Worm (Caenorhabditis elegans) whole organism, L1 larva: ENCODE data around the gene mpst-2.
A peak's percentile ranks its signal among the peaks of the same experiment; 100 is the strongest.
"Not testable (repeated sequence)": the region's sequence is repeated elsewhere in the genome, so short reads cannot be mapped to it uniquely, and the experiment has no call there.

ENCODE experiments used
- C04F5.9 ChIP-seq: sonication (generic microtip); optimal IDR thresholded peaks from 2 replicates; lab custom pipeline; 2016; ENCODE audit warnings: missing genetic modification characterization, missing compliant biosample characterization
- C34B4.2 ChIP-seq: sonication (generic microtip); optimal IDR thresholded peaks from 2 replicates; lab custom pipeline; 2017; ENCODE audit warnings: mild to moderate bottlenecking, missing genetic modification characterization, missing compliant biosample characterization
- aha-1 ChIP-seq: fragments of 150-350 bp; optimal IDR thresholded peaks from 2 replicates; lab custom pipeline; 2014; ENCODE audit warnings: missing biosample characterization, missing genetic modification characterization
- aly-2 ChIP-seq: fragments of 150-350 bp; optimal IDR thresholded peaks from 2 replicates; lab custom pipeline; 2014; ENCODE audit warnings: missing biosample characterization, missing genetic modification characterization
- ama-1 ChIP-seq: fragments of 150-350 bp; optimal IDR thresholded peaks from 2 replicates; lab custom pipeline; 2014
- blmp-1 ChIP-seq: fragments of 150-350 bp; optimal IDR thresholded peaks from 2 replicates; lab custom pipeline; 2014; ENCODE audit warnings: missing biosample characterization, missing genetic modification characterization
- ceh-8 ChIP-seq: fragments of 200-800 bp; sonication (Bioruptor generic); optimal IDR thresholded peaks from 2 replicates; lab custom pipeline; 2018; ENCODE audit warnings: mild to moderate bottlenecking, missing genetic modification characterization, moderate library complexity, missing compliant biosample characterization
- ceh-82 ChIP-seq, 3 experiments: fragments of 150-350 bp in 1 of 3; sonication (generic microtip) in 2 of 3; optimal IDR thresholded peaks; 2 replicates each; lab custom pipeline; 2014 to 2017; ENCODE audit warnings: missing biosample characterization in 3 of 3, missing genetic modification characterization in 3 of 3
- ceh-90 ChIP-seq: sonication (generic microtip); optimal IDR thresholded peaks from 2 replicates; lab custom pipeline; 2016; ENCODE audit warnings: missing genetic modification characterization, missing compliant biosample characterization
- dpl-1 ChIP-seq, 3 experiments: fragments of 150-350 bp in 2 of 3; sonication (generic microtip) in 1 of 3; optimal IDR thresholded peaks; 2 replicates each; lab custom pipeline; 2014 to 2017; ENCODE audit warnings: missing biosample characterization in 3 of 3, missing genetic modification characterization in 3 of 3, missing genetic modification reagents in 3 of 3
- efl-1 ChIP-seq, 4 experiments: fragments of 150-350 bp; optimal IDR thresholded peaks in 3 of 4; peaks in 1 of 4; 1 replicate in 1 of 4; 2 replicates in 3 of 4; lab custom pipeline; 2014; ENCODE audit warnings: missing biosample characterization in 2 of 4, missing genetic modification characterization in 2 of 4, missing genetic modification reagents in 2 of 4
- efl-3 ChIP-seq: fragments of 200-800 bp; sonication (Bioruptor generic); optimal IDR thresholded peaks from 2 replicates; lab custom pipeline; 2018; ENCODE audit warnings: mild to moderate bottlenecking, missing genetic modification characterization, missing compliant biosample characterization
- egl-27 ChIP-seq, 2 experiments: fragments of 150-350 bp in 1 of 2; sonication (generic microtip); optimal IDR thresholded peaks; 3 replicates each; lab custom pipeline; 2017 to 2018; ENCODE audit warnings: missing biosample characterization in 2 of 2, missing genetic modification characterization in 2 of 2, missing genetic modification reagents in 2 of 2
- elt-3 ChIP-seq, 6 experiments: fragments of 150-350 bp in 1 of 6; sonication (generic microtip); optimal IDR thresholded peaks; 2 replicates each; lab custom pipeline; 2017 to 2018; ENCODE audit warnings: missing biosample characterization in 6 of 6, missing genetic modification characterization in 6 of 6, inconsistent platforms in 1 of 6
- fkh-10 ChIP-seq: sonication (generic microtip); optimal IDR thresholded peaks from 2 replicates; lab custom pipeline; 2017; ENCODE audit warnings: missing biosample characterization, missing genetic modification reagents, missing genetic modification characterization
- fkh-4 ChIP-seq: sonication (generic microtip); optimal IDR thresholded peaks from 2 replicates; lab custom pipeline; 2016; ENCODE audit warnings: missing compliant biosample characterization, missing genetic modification characterization, borderline replicate concordance
- fos-1 ChIP-seq: fragments of 150-350 bp; optimal IDR thresholded peaks from 2 replicates; lab custom pipeline; 2014; ENCODE audit warnings: missing biosample characterization, missing genetic modification characterization
- grh-1 ChIP-seq: fragments of 200-800 bp; sonication (Bioruptor generic); IDR thresholded peaks from 2 replicates; pipeline ENCODE4 v1.3.6; 2022; ENCODE audit warnings: missing genetic modification reagents, missing genetic modification characterization, missing compliant biosample characterization
- hlh-17 ChIP-seq: fragments of 200-800 bp; sonication (Bioruptor generic); optimal IDR thresholded peaks from 2 replicates; lab custom pipeline; 2018; ENCODE audit warnings: missing genetic modification characterization, mild to moderate bottlenecking, missing compliant biosample characterization, moderate library complexity, borderline replicate concordance
- hlh-4 ChIP-seq: sonication (generic microtip); optimal IDR thresholded peaks from 2 replicates; lab custom pipeline; 2016; ENCODE audit warnings: mild to moderate bottlenecking, missing genetic modification characterization, missing compliant biosample characterization
- lin-14 ChIP-seq: fragments of 200-800 bp; sonication (Bioruptor generic); optimal IDR thresholded peaks from 2 replicates; lab custom pipeline; 2018; ENCODE audit warnings: mild to moderate bottlenecking, missing genetic modification characterization, moderate library complexity, missing compliant biosample characterization
- lir-3 ChIP-seq: sonication (generic microtip); optimal IDR thresholded peaks from 2 replicates; lab custom pipeline; 2016; ENCODE audit warnings: mild to moderate bottlenecking, missing genetic modification characterization, moderate library complexity, missing compliant biosample characterization; ENCODE audit not compliant: poor library complexity
- lsy-2 ChIP-seq, 2 experiments: fragments of 150-350 bp; optimal IDR thresholded peaks; 2 replicates each; lab custom pipeline; 2014; ENCODE audit warnings: missing biosample characterization in 2 of 2, missing genetic modification characterization in 2 of 2
- mdl-1 ChIP-seq, 2 experiments: fragments of 150-350 bp; optimal IDR thresholded peaks; 2 replicates each; lab custom pipeline; 2014 to 2017; ENCODE audit warnings: missing biosample characterization in 2 of 2, missing genetic modification characterization in 2 of 2, inconsistent platforms in 1 of 2
- mef-2 ChIP-seq: fragments of 150-350 bp; optimal IDR thresholded peaks from 2 replicates; lab custom pipeline; 2014; ENCODE audit warnings: missing biosample characterization, missing genetic modification characterization
- mep-1 ChIP-seq: fragments of 150-350 bp; optimal IDR thresholded peaks from 2 replicates; lab custom pipeline; 2014; ENCODE audit warnings: missing biosample characterization, missing genetic modification characterization
- nhr-19 ChIP-seq: fragments of 200-800 bp; sonication (Bioruptor generic); conservative IDR thresholded peaks from 2 replicates; pipeline ENCODE4 v1.3.6; 2022; ENCODE audit warnings: missing genetic modification characterization, missing compliant biosample characterization
- nhr-20 ChIP-seq: sonication (generic microtip); optimal IDR thresholded peaks from 2 replicates; lab custom pipeline; 2016; ENCODE audit warnings: mild to moderate bottlenecking, missing genetic modification characterization, missing compliant biosample characterization
- nhr-47 ChIP-seq: sonication (generic microtip); optimal IDR thresholded peaks from 2 replicates; lab custom pipeline; 2016; ENCODE audit warnings: mild to moderate bottlenecking, missing genetic modification characterization, moderate library complexity, missing compliant biosample characterization
- nhr-71 ChIP-seq: sonication (generic microtip); optimal IDR thresholded peaks from 2 replicates; lab custom pipeline; 2016; ENCODE audit warnings: mild to moderate bottlenecking, missing genetic modification characterization, moderate library complexity, missing compliant biosample characterization
- nhr-77 ChIP-seq: fragments of 150-350 bp; optimal IDR thresholded peaks from 2 replicates; lab custom pipeline; 2014; ENCODE audit warnings: missing biosample characterization, missing genetic modification characterization
- nhr-84 ChIP-seq: sonication (generic microtip); optimal IDR thresholded peaks from 2 replicates; lab custom pipeline; 2017; ENCODE audit warnings: missing biosample characterization, missing genetic modification characterization
- nhr-85 ChIP-seq: sonication (generic microtip); peaks from one replicate; lab custom pipeline; 2016; ENCODE audit warnings: missing genetic modification characterization, inconsistent platforms, missing compliant biosample characterization
- nhr-90 ChIP-seq: sonication (generic microtip); optimal IDR thresholded peaks from 2 replicates; lab custom pipeline; 2016; ENCODE audit warnings: mild to moderate bottlenecking, missing genetic modification characterization, missing compliant biosample characterization; ENCODE audit not compliant: poor library complexity
- pax-3 ChIP-seq: fragments of 200-800 bp; sonication (Bioruptor generic); optimal IDR thresholded peaks from 2 replicates; lab custom pipeline; 2018; ENCODE audit warnings: mild to moderate bottlenecking, missing genetic modification characterization, moderate library complexity, missing compliant biosample characterization
- snpc-4 ChIP-seq: fragments of 150-350 bp; optimal IDR thresholded peaks from 2 replicates; lab custom pipeline; 2014; ENCODE audit warnings: missing biosample characterization, missing genetic modification characterization
- snu-23 ChIP-seq: sonication (generic microtip); optimal IDR thresholded peaks from 2 replicates; lab custom pipeline; 2016; ENCODE audit warnings: missing genetic modification characterization, missing compliant biosample characterization
- sox-4 ChIP-seq: sonication (generic microtip); optimal IDR thresholded peaks from 2 replicates; lab custom pipeline; 2016; ENCODE audit warnings: missing genetic modification characterization, missing compliant biosample characterization
- sup-37 ChIP-seq: fragments of 200-800 bp; sonication (Bioruptor generic); optimal IDR thresholded peaks from 2 replicates; lab custom pipeline; 2018; ENCODE audit warnings: mild to moderate bottlenecking, missing genetic modification characterization, missing compliant biosample characterization
- unc-130 ChIP-seq: fragments of 150-350 bp; optimal IDR thresholded peaks from 2 replicates; lab custom pipeline; 2017; ENCODE audit warnings: missing biosample characterization, missing genetic modification characterization, inconsistent platforms
- unc-30 ChIP-seq: sonication (generic microtip); optimal IDR thresholded peaks from 2 replicates; lab custom pipeline; 2017; ENCODE audit warnings: missing biosample characterization, missing genetic modification characterization
- zag-1 ChIP-seq: fragments of 150-350 bp; optimal IDR thresholded peaks from 2 replicates; lab custom pipeline; 2014; ENCODE audit warnings: missing biosample characterization, missing genetic modification characterization
- ztf-4 ChIP-seq: fragments of 150-350 bp; optimal IDR thresholded peaks from 2 replicates; lab custom pipeline; 2014; ENCODE audit warnings: missing biosample characterization, missing genetic modification characterization

Gene mpst-2

DNA sequence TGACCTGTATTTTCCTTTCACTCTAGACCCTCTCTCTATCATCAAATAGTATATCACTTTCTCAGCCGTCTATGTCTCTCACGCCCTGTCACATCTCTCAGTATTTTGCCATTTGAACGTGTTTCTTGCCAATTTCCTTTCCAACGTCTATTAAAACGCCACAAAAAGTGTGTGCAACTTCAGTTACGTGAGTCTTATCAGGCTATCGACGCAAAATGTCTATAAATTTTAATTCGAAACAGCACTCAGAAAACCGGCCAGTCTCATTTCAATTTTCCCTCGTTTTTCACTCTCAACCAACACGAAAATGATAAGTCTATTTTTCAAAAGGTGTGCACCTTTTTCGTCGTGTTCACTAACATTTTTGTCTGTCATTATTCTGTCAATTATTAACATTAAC lies 2.3 kb upstream of the mpst-2 start, which contains the start of gene mpst-3 (continued):
- TF ChIP-seq fkh-10 (GFP tag; lab: Kevin White, UChicago) = no peak
- no peak for TF ChIP-seq egl-27 (tag; optimal IDR thresholded peaks at IDR 0.05; lab: Kevin White, UChicago)
- TF ChIP-seq efl-1 (optimal IDR thresholded peaks at IDR 0.05; lab: Kevin White, UChicago) = no peak
- TF ChIP-seq efl-1 (GFP tag; optimal IDR thresholded peaks at IDR 0.05 in 1 of 2; lab: Kevin White, UChicago) = peak in 1 of 2 experiments; percentile 89
- TF ChIP-seq nhr-90 (tag; lab: Kevin White, UChicago) = peak; percentile 1
- TF ChIP-seq nhr-20 (tag; lab: Kevin White, UChicago) = no peak
- TF ChIP-seq ama-1 = no peak

DNA sequence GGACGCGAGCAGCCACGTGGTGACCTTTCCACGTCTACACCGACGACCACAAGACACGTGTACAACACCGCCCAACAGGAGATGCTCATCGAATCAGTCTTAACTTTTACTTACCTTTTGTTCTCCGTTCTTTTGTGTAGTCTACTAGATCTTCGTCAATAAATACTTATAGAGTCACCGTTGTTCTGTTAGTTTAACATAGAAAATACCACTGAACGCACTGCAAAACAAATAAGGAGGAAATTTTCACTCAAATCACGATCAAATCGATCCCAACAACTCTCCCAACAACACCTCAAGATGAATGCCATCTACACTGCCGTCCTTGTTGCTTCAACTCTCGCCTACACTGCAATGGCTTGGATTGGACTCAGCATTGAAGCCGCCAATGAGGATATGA lies 2.5 kb downstream of the mpst-2 start, which contains the start of gene nspa-2:
Gene nspa-2, plus strand, starts transcription at position 301 of the 400 bp plus-strand sequence.
- not testable (repeated sequence) for TF ChIP-seq hlh-17; ama-1; lsy-2 (tag; optimal IDR thresholded peaks at IDR 0.05; lab: Kevin White, UChicago)

- no peak for TF ChIP-seq unc-30 (tag; lab: Kevin White, UChicago)
- TF ChIP-seq snpc-4 (tag; lab: Kevin White, UChicago) = no peak
- no peak for TF ChIP-seq C04F5.9 (tag; lab: Kevin White, UChicago)
- TF ChIP-seq zag-1 = no peak
- peak; percentile 3 for TF ChIP-seq nhr-85 (tag; lab: Kevin White, UChicago)
- no peak for TF ChIP-seq efl-1 (optimal IDR thresholded peaks at IDR 0.05; lab: Kevin White, UChicago)
- peak in 1 of 2 experiments; percentile 73 for TF ChIP-seq efl-1 (GFP tag; optimal IDR thresholded peaks at IDR 0.05 in 1 of 2; lab: Kevin White, UChicago)
- no peak for TF ChIP-seq nhr-84 (tag; lab: Kevin White, UChicago)
- TF ChIP-seq aha-1 (tag; lab: Kevin White, UChicago) = no peak
- TF ChIP-seq ceh-8 (GFP tag; lab: Kevin White, UChicago) = no peak
- TF ChIP-seq mep-1 = no peak
- no peak for TF ChIP-seq lir-3 (tag; lab: Kevin White, UChicago)
- TF ChIP-seq lin-14 (GFP tag; lab: Kevin White, UChicago) = peak; percentile 8
- TF ChIP-seq nhr-47 (tag; lab: Kevin White, UChicago) = no peak
- peak; percentile 95 for TF ChIP-seq blmp-1
- TF ChIP-seq C34B4.2 = no peak
- no peak for TF ChIP-seq sup-37 (GFP tag; lab: Kevin White, UChicago)
- TF ChIP-seq fos-1 = no peak
- TF ChIP-seq, all 84 proteins: peak for 4
These were observed 15.9 kb downstream of the mpst-2 start for ce11 chrV:14877242-14877819.

ce11 chrV:14876724-14877123 lies 16.5 kb downstream of the mpst-2 start, which contains the start of gene ZC412.10:
TSS of gene ZC412.10 (minus strand) at chrV:14876824.
- not testable (repeated sequence) for TF ChIP-seq mef-2 (tag; lab: Kevin White, UChicago); snu-23; lsy-2 (tag; optimal IDR thresholded peaks at IDR 0.05; lab: Kevin White, UChicago)

- TF ChIP-seq aly-2 (tag; lab: Kevin White, UChicago) (no peak), fkh-4 (no peak), sox-4 (tag; lab: Kevin White, UChicago) (no peak), nhr-71 (tag; lab: Kevin White, UChicago) (peak; percentile 61), lsy-2 (tag; optimal IDR thresholded peaks at IDR 0.05; lab: Kevin White, UChicago) (peak; percentile 0 to 40), mdl-1 (tag; optimal IDR thresholded peaks at IDR 0.05; lab: Kevin White, UChicago) (peak in 1 of 2 experiments; percentile 25), ceh-8 (GFP tag; lab: Kevin White, UChicago) (no peak), nhr-19 (GFP tag; lab: Robert Waterston, UW) (peak; percentile 55), pax-3 (tag; lab: Kevin White, UChicago) (no peak), unc-130 (peak; percentile 8), hlh-4 (no peak), mep-1 (peak; percentile 62), elt-3 (tag; optimal IDR thresholded peaks at IDR 0.05; lab: Kevin White, UChicago) (no peak), grh-1 (GFP tag; lab: Robert Waterston, UW) (peak; percentile 48; the same call in 1 of the 2 replicates), snu-23 (peak; percentile 69), efl-3 (GFP tag; lab: Kevin White, UChicago) (no peak), dpl-1 (GFP tag; optimal IDR thresholded peaks at IDR 0.05; lab: Kevin White, UChicago) (peak in 2 of 3 experiments; percentile 11 to 32), nhr-47 (tag; lab: Kevin White, UChicago) (peak; percentile 61), ceh-90 (no peak), ceh-82 (tag; optimal IDR thresholded peaks at IDR 0.05; lab: Kevin White, UChicago) (peak in 2 of 3 experiments; percentile 12 to 28), ztf-4 (tag; lab: Kevin White, UChicago) (no peak), nhr-77 (tag; lab: Kevin White, UChicago) (peak; percentile 46), sup-37 (GFP tag; lab: Kevin White, UChicago) (no peak)
These were observed 17.0 kb downstream of the mpst-2 start for ce11 chrV:14876257-14876656.
